Worm (Caenorhabditis elegans): ENCODE measurements around the gene C55A6.11.
A peak's percentile ranks its signal among the peaks of the same experiment; 100 is the strongest.
"Not testable (repeated sequence)": the region's sequence is repeated elsewhere in the genome, so short reads cannot be mapped to it uniquely, and the experiment has no call there.

The C55A6.11 gene

ce11 chrV:11497475-11497874 is 22.8 kb upstream of the C55A6.11 start:
- no peak for TF ChIP-seq ztf-4 (tag; optimal IDR thresholded peaks at IDR 0.05)
- TF ChIP-seq nhr-6 (tag; optimal IDR thresholded peaks at IDR 0.05) = no peak
- TF ChIP-seq mbf-1 (tag; optimal IDR thresholded peaks at IDR 0.05) = no peak
- no peak for TF ChIP-seq ZK546.5 (tag; optimal IDR thresholded peaks at IDR 0.05)
- no peak for TF ChIP-seq sem-4 (tag; optimal IDR thresholded peaks at IDR 0.05)

ce11 chrV:11499786-11500185 is 20.5 kb upstream of the C55A6.11 start:
- TF ChIP-seq peb-1 (tag; optimal IDR thresholded peaks at IDR 0.05) = no peak
- TF ChIP-seq fos-1 (tag; optimal IDR thresholded peaks at IDR 0.05) = peak; percentile 0
- TF ChIP-seq sma-9 (GFP tag; optimal IDR thresholded peaks at IDR 0.05) = peak; percentile 14
- TF ChIP-seq sma-9 (tag; optimal IDR thresholded peaks at IDR 0.05) = no peak
- no peak for TF ChIP-seq zag-1 (tag; optimal IDR thresholded peaks at IDR 0.05)
- TF ChIP-seq ztf-4 (tag; optimal IDR thresholded peaks at IDR 0.05) = no peak
- no peak for TF ChIP-seq mdl-1 (tag; optimal IDR thresholded peaks at IDR 0.05)
- no peak for TF ChIP-seq Y55F3AM.14 (GFP tag; optimal IDR thresholded peaks at IDR 0.05)
- no peak for TF ChIP-seq ZK546.5 (tag; optimal IDR thresholded peaks at IDR 0.05)
- no peak for TF ChIP-seq nhr-23 (tag; optimal IDR thresholded peaks at IDR 0.05)
- TF ChIP-seq C34F6.9 (tag; optimal IDR thresholded peaks at IDR 0.05) = no peak
- peak; percentile 30 for TF ChIP-seq sma-3 (GFP tag; optimal IDR thresholded peaks at IDR 0.05)
- no peak for TF ChIP-seq unc-39 (tag; optimal IDR thresholded peaks at IDR 0.05)
- no peak for TF ChIP-seq nhr-6 (tag; optimal IDR thresholded peaks at IDR 0.05)
- TF ChIP-seq blmp-1 (tag; optimal IDR thresholded peaks at IDR 0.05; ENCODE audit: insufficient read depth) = peak; percentile 48

- TF ChIP-seq aly-2 (tag; optimal IDR thresholded peaks at IDR 0.05) = no peak
- TF ChIP-seq ama-1 (optimal IDR thresholded peaks at IDR 0.05) = no peak
- TF ChIP-seq dmd-4 (tag; optimal IDR thresholded peaks at IDR 0.05) = no peak
- TF ChIP-seq lin-39 (tag; optimal IDR thresholded peaks at IDR 0.05) = no peak
- no peak for TF ChIP-seq nhr-12 (tag; optimal IDR thresholded peaks at IDR 0.05)
- TF ChIP-seq elt-1 (tag; optimal IDR thresholded peaks at IDR 0.05) = no peak
- no peak for TF ChIP-seq nhr-129 (tag; optimal IDR thresholded peaks at IDR 0.05)
- TF ChIP-seq skn-1 (tag; optimal IDR thresholded peaks at IDR 0.05) = no peak
- no peak for TF ChIP-seq peb-1 (tag; optimal IDR thresholded peaks at IDR 0.05)
Measured at ce11 chrV:11500980-11501379, 19.3 kb upstream of the C55A6.11 start.

- no peak for TF ChIP-seq ceh-82 (tag; optimal IDR thresholded peaks at IDR 0.05)
- peak; percentile 10 for TF ChIP-seq gmeb-1 (tag; optimal IDR thresholded peaks at IDR 0.05)
- TF ChIP-seq nhr-21 (tag; optimal IDR thresholded peaks at IDR 0.05) = no peak
- TF ChIP-seq elt-1 (tag; optimal IDR thresholded peaks at IDR 0.05) = no peak
- TF ChIP-seq ztf-4 (tag; optimal IDR thresholded peaks at IDR 0.05) = no peak
Measured at ce11 chrV:11503081-11503751, 17.1 kb upstream of the C55A6.11 start, which contains the start of gene C55A6.12. Gene C55A6.12, minus strand, starts transcription at chrV:11503131.

- TF ChIP-seq lsy-2 (tag; optimal IDR thresholded peaks at IDR 0.05) = peak; percentile 34 to 73
- TF ChIP-seq crh-2 (tag; optimal IDR thresholded peaks at IDR 0.05) = peak; percentile 73
- TF ChIP-seq fos-1 (tag; optimal IDR thresholded peaks at IDR 0.05) = peak; percentile 25
- TF ChIP-seq mdl-1 (tag; optimal IDR thresholded peaks at IDR 0.05) = peak in 1 of 2 experiments; percentile 8
- TF ChIP-seq lin-13 (GFP tag; optimal IDR thresholded peaks at IDR 0.05) = peak; percentile 69
- TF ChIP-seq blmp-1 (tag; optimal IDR thresholded peaks at IDR 0.05; ENCODE audit: insufficient read depth) = peak; percentile 10
- TF ChIP-seq zag-1 (tag; optimal IDR thresholded peaks at IDR 0.05) = peak; percentile 2
- TF ChIP-seq sma-3 (GFP tag; optimal IDR thresholded peaks at IDR 0.05) = peak; percentile 83
- peak; percentile 70 for TF ChIP-seq lin-11 (tag; optimal IDR thresholded peaks at IDR 0.05)
- TF ChIP-seq sem-4 (tag; optimal IDR thresholded peaks at IDR 0.05) = peak; percentile 46
- peak; percentile 66 for TF ChIP-seq unc-55 (GFP tag; optimal IDR thresholded peaks at IDR 0.05)
- peak; percentile 85 for TF ChIP-seq F13H6.1 (tag; optimal IDR thresholded peaks at IDR 0.05)
- TF ChIP-seq nhr-21 (tag; optimal IDR thresholded peaks at IDR 0.05) = peak; percentile 40
- peak; percentile 74 for TF ChIP-seq nhr-25 (tag; optimal IDR thresholded peaks at IDR 0.05)
- TF ChIP-seq nhr-6 (tag; optimal IDR thresholded peaks at IDR 0.05) = peak; percentile 18
- peak; percentile 63 for TF ChIP-seq C34F6.9 (tag; optimal IDR thresholded peaks at IDR 0.05)
- TF ChIP-seq nhr-129 (tag; optimal IDR thresholded peaks at IDR 0.05) = peak; percentile 54
- peak; percentile 59 for TF ChIP-seq gmeb-1 (tag; optimal IDR thresholded peaks at IDR 0.05)
- peak; percentile 69 for TF ChIP-seq sma-9 (GFP tag; optimal IDR thresholded peaks at IDR 0.05)
- TF ChIP-seq sma-9 (tag; optimal IDR thresholded peaks at IDR 0.05) = not testable (repeated sequence)
Measured at ce11 chrV:11504853-11505397, 15.4 kb upstream of the C55A6.11 start, which contains the start of the genes C55A6.1 and C55A6.10. Gene C55A6.1, minus strand, starts transcription at chrV:11504968. Gene C55A6.10, plus strand, starts transcription at chrV:11505347.
